Fruit fly (Drosophila melanogaster): Measurements from ENCODE around the gene CG11050.

The CG11050 gene

DNA sequence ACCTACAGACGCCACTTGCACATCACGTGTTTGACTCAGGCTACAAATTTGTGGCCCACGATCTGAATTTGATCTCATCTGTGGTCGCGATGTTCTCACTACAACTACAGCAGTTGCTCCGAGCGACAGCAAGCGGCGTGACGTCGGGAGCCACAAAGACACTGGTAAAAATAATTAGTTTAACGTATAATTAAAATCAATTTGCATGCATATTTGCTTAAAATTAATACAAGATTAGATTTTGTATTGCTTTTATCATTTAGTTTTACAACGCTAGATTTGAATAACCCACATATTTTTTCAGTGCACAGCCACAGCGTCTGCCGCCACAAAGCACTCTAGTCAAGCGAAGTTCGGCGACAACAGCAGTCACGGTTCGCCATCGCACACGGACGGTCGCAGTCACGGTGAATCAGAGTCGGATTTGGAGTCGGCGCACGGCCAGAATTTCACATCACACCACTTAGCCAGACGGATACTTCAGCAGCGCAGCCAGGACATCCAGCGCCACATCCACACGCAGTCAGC, 1.7 kb downstream of the CG11050 start (continued):
- TF ChIP-seq Asciz (GFP tag; optimal IDR thresholded peaks at IDR 0.05) (peak; percentile 100), CG12744 (GFP tag; optimal IDR thresholded peaks at IDR 0.05) (peak; percentile 100), pfk (GFP tag; optimal IDR thresholded peaks at IDR 0.05) (peak; percentile 90), CG6654 (GFP tag; optimal IDR thresholded peaks at IDR 0.05) (peak; percentile 97), lab (GFP tag; optimal IDR thresholded peaks at IDR 0.05) (peak; percentile 100), fu2 (GFP tag; optimal IDR thresholded peaks at IDR 0.05) (peak; percentile 100), CG7271 (tag; optimal IDR thresholded peaks at IDR 0.05) (peak; percentile 99), zen2 (GFP tag; IDR thresholded peaks at IDR 0.05; ENCODE audit: partially characterized antibody) (no peak), ERR (GFP tag; optimal IDR thresholded peaks at IDR 0.05) (peak; percentile 100), disco-r (GFP tag; optimal IDR thresholded peaks at IDR 0.05) (peak; percentile 100), BEAF-32 (GFP tag; optimal IDR thresholded peaks at IDR 0.05) (peak; percentile 55), CG17912 (GFP tag; optimal IDR thresholded peaks at IDR 0.05) (peak; percentile 100), CrebB (tag; optimal IDR thresholded peaks at IDR 0.05) (peak; percentile 100), gsb (GFP tag; IDR thresholded peaks at IDR 0.05) (peak; percentile 100), CG5245 (GFP tag; optimal IDR thresholded peaks at IDR 0.05) (peak; percentile 100), pita (GFP tag; optimal IDR thresholded peaks at IDR 0.05) (peak; percentile 20), p53 (GFP tag; optimal IDR thresholded peaks at IDR 0.05) (peak; percentile 99), CG10543 (GFP tag; optimal IDR thresholded peaks at IDR 0.05) (peak; percentile 100), Sry-δ (GFP tag; optimal IDR thresholded peaks at IDR 0.05) (peak; percentile 92), cato (GFP tag; optimal IDR thresholded peaks at IDR 0.05; ENCODE audit: borderline replicate concordance) (peak; percentile 100), CG2678 (tag; optimal IDR thresholded peaks at IDR 0.05) (peak; percentile 100), tup (GFP tag; optimal IDR thresholded peaks at IDR 0.05) (peak; percentile 100), Sin3A (optimal IDR thresholded peaks at IDR 0.05) (no peak), hkb (optimal IDR thresholded peaks at IDR 0.05) (no peak), hkb (GFP tag; IDR thresholded peaks at IDR 0.05) (peak; percentile 100), pros (GFP tag; optimal IDR thresholded peaks at IDR 0.05) (peak; percentile 95), bowl (GFP tag; IDR thresholded peaks at IDR 0.05) (peak; percentile 100), Lpt (GFP tag; optimal IDR thresholded peaks at IDR 0.05) (no peak), CG32767 (GFP tag; IDR thresholded peaks at IDR 0.05) (peak; percentile 100), sr (GFP tag; IDR thresholded peaks at IDR 0.05) (peak; percentile 100), CG8944 (GFP tag; optimal IDR thresholded peaks at IDR 0.05) (peak; percentile 100), sqz (GFP tag; optimal IDR thresholded peaks at IDR 0.05) (peak; percentile 100), Deaf1 (tag; optimal IDR thresholded peaks at IDR 0.05) (peak; percentile 96), chm (GFP tag; IDR thresholded peaks at IDR 0.05) (peak; percentile 100), CG1233 (GFP tag; optimal IDR thresholded peaks at IDR 0.05) (peak; percentile 100), CG15011 (GFP tag; optimal IDR thresholded peaks at IDR 0.05) (peak; percentile 100)

DNA sequence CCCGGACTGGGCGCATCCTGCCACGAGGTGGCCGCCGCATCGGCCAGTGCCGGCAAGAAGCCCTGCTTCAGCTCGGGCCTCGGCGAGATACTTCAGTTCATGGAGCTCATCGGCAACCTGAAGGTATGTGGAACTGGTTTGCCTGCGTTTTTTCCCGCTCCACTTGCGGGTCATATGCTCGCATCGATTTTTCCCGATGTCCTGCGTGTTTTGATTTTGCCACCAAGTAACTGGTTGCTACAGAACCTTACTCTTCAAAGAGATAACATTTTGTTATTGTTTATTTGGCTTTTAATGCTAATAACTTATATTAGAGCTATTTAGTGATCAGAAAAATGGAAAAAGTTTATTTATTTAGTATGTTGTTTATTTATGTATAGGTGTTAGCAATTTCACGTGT, 2.3 kb downstream of the CG11050 start:
- TF ChIP-seq onecut (GFP tag; IDR thresholded peaks at IDR 0.05) (peak; percentile 95), CG18011 (GFP tag; optimal IDR thresholded peaks at IDR 0.05) (peak; percentile 54), Sox102F (GFP tag; optimal IDR thresholded peaks at IDR 0.05) (no peak)

All from whole organism, embryonic.